Worm (Caenorhabditis elegans) whole organism, late embryonic: Measurements from ENCODE around the gene str-233.

Experiments used
- ama-1 ChIP-seq: fragments of 150-350 bp; optimal IDR thresholded peaks from 2 replicates; lab custom pipeline; 2014
- ceh-9 ChIP-seq: sonication (generic microtip); optimal IDR thresholded peaks from 2 replicates; lab custom pipeline; 2016; ENCODE audit warnings: mild to moderate bottlenecking, missing genetic modification characterization, inconsistent platforms, missing compliant biosample characterization
- che-1 ChIP-seq: sonication (generic microtip); optimal IDR thresholded peaks from 2 replicates; lab custom pipeline; 2016; ENCODE audit warnings: mild to moderate bottlenecking, missing genetic modification characterization, missing compliant biosample characterization
- dve-1 ChIP-seq: sonication (generic microtip); optimal IDR thresholded peaks from 2 replicates; lab custom pipeline; 2017; ENCODE audit warnings: antibody characterized with exemption, mild to moderate bottlenecking, missing genetic modification characterization, missing compliant biosample characterization
- fkh-6 ChIP-seq: sonication (generic microtip); optimal IDR thresholded peaks from 2 replicates; lab custom pipeline; 2016; ENCODE audit warnings: missing genetic modification characterization, missing compliant biosample characterization
- nfya-1 ChIP-seq: sonication (generic microtip); optimal IDR thresholded peaks from 2 replicates; lab custom pipeline; 2017; ENCODE audit warnings: missing genetic modification characterization, mild to moderate bottlenecking, missing compliant biosample characterization, antibody characterized with exemption, moderate library complexity
- pha-4 ChIP-seq: fragments of 150-350 bp; optimal IDR thresholded peaks from 2 replicates; lab custom pipeline; 2018; ENCODE audit warnings: missing biosample characterization, missing genetic modification reagents, missing genetic modification characterization
- ref-2 ChIP-seq: sonication (generic microtip); optimal IDR thresholded peaks from 2 replicates; lab custom pipeline; 2016; ENCODE audit warnings: missing genetic modification characterization, missing compliant biosample characterization
- sox-4 ChIP-seq: sonication (generic microtip); optimal IDR thresholded peaks from 2 replicates; lab custom pipeline; 2017; ENCODE audit warnings: mild to moderate bottlenecking, missing genetic modification characterization, inconsistent platforms, missing compliant biosample characterization
- tbx-2 ChIP-seq: sonication (generic microtip); optimal IDR thresholded peaks from 2 replicates; lab custom pipeline; 2016; ENCODE audit warnings: missing genetic modification characterization, missing compliant biosample characterization
- unc-55 ChIP-seq: sonication (generic microtip); optimal IDR thresholded peaks from 2 replicates; lab custom pipeline; 2017; ENCODE audit warnings: missing biosample characterization, missing genetic modification reagents, missing genetic modification characterization
- unc-86 ChIP-seq: sonication (generic microtip); optimal IDR thresholded peaks from 2 replicates; lab custom pipeline; 2016; ENCODE audit warnings: missing genetic modification characterization, missing compliant biosample characterization

- TF ChIP-seq pha-4 (tag; lab: Kevin White, UChicago) (no peak), ceh-9 (tag; lab: Kevin White, UChicago) (no peak), unc-55 (no peak), nfya-1 (no peak), fkh-6 (tag; lab: Kevin White, UChicago) (no peak), unc-86 (tag; lab: Kevin White, UChicago) (no peak), tbx-2 (tag; lab: Kevin White, UChicago) (no peak), ama-1 (lab: Kevin White, UChicago) (no peak), che-1 (tag; lab: Kevin White, UChicago) (no peak), dve-1 (tag; lab: Kevin White, UChicago) (no peak), sox-4 (tag; lab: Kevin White, UChicago) (no peak), ref-2 (no peak)
Observed at ce11 chrV:16032761-16033160, 23.3 kb upstream of the str-233 start, which contains the start of gene T10C6.16.
